Worm (Caenorhabditis elegans): ENCODE results near the gene coq-6.

ce11 chrV:9303026-9303425, 33.5 kb upstream of the coq-6 start, which contains the start of gene nhr-39:
- TF ChIP-seq hpl-2 (GFP tag; optimal IDR thresholded peaks at IDR 0.05) (no peak), nhr-77 (tag; optimal IDR thresholded peaks at IDR 0.05) (no peak), ama-1 (optimal IDR thresholded peaks at IDR 0.05) (no peak), pqm-1 (tag; optimal IDR thresholded peaks at IDR 0.05) (no peak), nhr-28 (tag; optimal IDR thresholded peaks at IDR 0.05) (no peak), ztf-4 (tag; optimal IDR thresholded peaks at IDR 0.05) (no peak), skn-1 (tag; optimal IDR thresholded peaks at IDR 0.05) (no peak), fkh-8 (tag; optimal IDR thresholded peaks at IDR 0.05) (no peak), snpc-4 (tag; optimal IDR thresholded peaks at IDR 0.05) (no peak), ceh-88 (GFP tag; IDR thresholded peaks at IDR 0.05) (no peak), nhr-85 (tag) (no peak)

All from whole organism, L1 larva.